Worm (Caenorhabditis elegans) whole organism, young adult: ENCODE results near the gene F59A7.2.

Experiments used
- B0019.2 ChIP-seq: fragments of 200-800 bp; sonication (Bioruptor generic); conservative IDR thresholded peaks from 2 replicates; pipeline ENCODE4 v1.3.6; 2022; ENCODE audit warnings: missing genetic modification reagents, missing genetic modification characterization, missing compliant biosample characterization
- C17E4.6 ChIP-seq: fragments of 200-800 bp; sonication (Bioruptor generic); IDR thresholded peaks from 2 replicates; pipeline ENCODE4 v1.3.6; 2022; ENCODE audit warnings: missing genetic modification reagents, missing genetic modification characterization, missing compliant biosample characterization
- F10E7.11 ChIP-seq: sonication (generic microtip); optimal IDR thresholded peaks from 2 replicates; lab custom pipeline; 2017; ENCODE audit warnings: mild to moderate bottlenecking, missing genetic modification characterization, moderate library complexity, missing compliant biosample characterization
- F22D6.2 ChIP-seq: sonication (generic microtip); optimal IDR thresholded peaks from 2 replicates; lab custom pipeline; 2016; ENCODE audit warnings: mild to moderate bottlenecking, missing genetic modification characterization, missing compliant biosample characterization
- F23B12.7 ChIP-seq: sonication (generic microtip); optimal IDR thresholded peaks from 2 replicates; lab custom pipeline; 2017; ENCODE audit warnings: missing genetic modification characterization, mild to moderate bottlenecking, missing compliant biosample characterization, antibody characterized with exemption, moderate library complexity; ENCODE audit not compliant: insufficient read depth
- F49E8.2 ChIP-seq: sonication (generic microtip); optimal IDR thresholded peaks from 3 replicates; lab custom pipeline; 2017; ENCODE audit warnings: missing genetic modification characterization, mild to moderate bottlenecking, missing compliant biosample characterization, antibody characterized with exemption, moderate library complexity; ENCODE audit not compliant: insufficient read depth
- Y67H2A.10 ChIP-seq: fragments of 200-800 bp; sonication (Bioruptor generic); conservative IDR thresholded peaks from 2 replicates; pipeline ENCODE4 v1.3.6; 2022; ENCODE audit warnings: missing genetic modification reagents, missing genetic modification characterization, missing compliant biosample characterization
- ama-1 ChIP-seq, 3 experiments: fragments of 150-350 bp in 1 of 3; sonication (generic microtip) in 2 of 3; optimal IDR thresholded peaks; 2 replicates each; lab custom pipeline; 2014 to 2018; ENCODE audit warnings: missing biosample characterization in 2 of 3, missing genetic modification characterization in 2 of 3, missing genetic modification reagents in 2 of 3
- atf-7 ChIP-seq: sonication (generic microtip); optimal IDR thresholded peaks from 2 replicates; lab custom pipeline; 2017; ENCODE audit warnings: mild to moderate bottlenecking, missing genetic modification characterization, missing compliant biosample characterization
- athp-1 ChIP-seq: sonication (generic microtip); optimal IDR thresholded peaks from 2 replicates; lab custom pipeline; 2017; ENCODE audit warnings: mild to moderate bottlenecking, missing genetic modification characterization, missing compliant biosample characterization
- attf-5 ChIP-seq: fragments of 200-800 bp; sonication (Bioruptor generic); optimal IDR thresholded peaks from 2 replicates; lab custom pipeline; 2018; ENCODE audit warnings: mild to moderate bottlenecking, missing genetic modification characterization, missing compliant biosample characterization
- bed-1 ChIP-seq: fragments of 200-800 bp; sonication (Bioruptor generic); IDR thresholded peaks from 2 replicates; pipeline ENCODE4 v1.3.6; 2022; ENCODE audit warnings: missing genetic modification reagents, missing genetic modification characterization, missing compliant biosample characterization
- bed-2 ChIP-seq: fragments of 200-800 bp; sonication (Bioruptor generic); IDR thresholded peaks from 2 replicates; pipeline ENCODE4 v1.3.6; 2022; ENCODE audit warnings: missing genetic modification reagents, missing genetic modification characterization, missing compliant biosample characterization
- cebp-1 ChIP-seq, 2 experiments: fragments of 200-800 bp in 1 of 2; sonication (Bioruptor generic) in 1 of 2; sonication (generic microtip) in 1 of 2; IDR thresholded peaks in 1 of 2; optimal IDR thresholded peaks in 1 of 2; 2 replicates each; pipeline versions ENCODE4 v1.3.6 to Lab custom; 2017 to 2022; ENCODE audit warnings: missing compliant biosample characterization in 2 of 2, missing genetic modification characterization in 2 of 2, mild to moderate bottlenecking in 1 of 2, missing genetic modification reagents in 1 of 2, moderate library complexity in 1 of 2
- ceh-91 ChIP-seq: fragments of 200-800 bp; sonication (Bioruptor generic); IDR thresholded peaks from 2 replicates; pipeline ENCODE4 v1.3.6; 2022; ENCODE audit warnings: missing genetic modification reagents, missing genetic modification characterization, missing compliant biosample characterization
- chd-7 ChIP-seq: sonication (generic microtip); optimal IDR thresholded peaks from 2 replicates; lab custom pipeline; 2016; ENCODE audit warnings: mild to moderate bottlenecking, missing genetic modification characterization, moderate library complexity, missing compliant biosample characterization
- dox-1 ChIP-seq: fragments of 200-800 bp; sonication (Bioruptor generic); IDR thresholded peaks from 2 replicates; pipeline ENCODE4 v1.3.6; 2022; ENCODE audit warnings: missing genetic modification reagents, missing genetic modification characterization, missing compliant biosample characterization
- efl-1 ChIP-seq: fragments of 150-350 bp; optimal IDR thresholded peaks from 2 replicates; lab custom pipeline; 2014; ENCODE audit warnings: missing biosample characterization, missing genetic modification reagents, missing genetic modification characterization
- egl-44 ChIP-seq: fragments of 200-800 bp; sonication (Bioruptor generic); IDR thresholded peaks from 2 replicates; pipeline ENCODE4 v1.3.6; 2022; ENCODE audit warnings: missing genetic modification reagents, missing genetic modification characterization, missing compliant biosample characterization
- him-1 ChIP-seq: sonication (generic microtip); optimal IDR thresholded peaks from 2 replicates; lab custom pipeline; 2016; ENCODE audit warnings: missing genotype, missing genetic modification reagents, missing genetic modification characterization, missing compliant biosample characterization
- hrde-1 ChIP-seq: sonication (generic microtip); optimal IDR thresholded peaks from 2 replicates; lab custom pipeline; 2016; ENCODE audit warnings: missing genetic modification characterization, mild to moderate bottlenecking, missing compliant biosample characterization, moderate library complexity, missing genotype, missing genetic modification reagents, borderline replicate concordance
- lag-1 ChIP-seq: fragments of 200-800 bp; sonication (Bioruptor generic); IDR thresholded peaks from 2 replicates; pipeline ENCODE4 v1.3.6; 2022; ENCODE audit warnings: missing genetic modification reagents, missing genetic modification characterization, missing compliant biosample characterization
- let-526 ChIP-seq: fragments of 200-800 bp; sonication (Bioruptor generic); IDR thresholded peaks from 2 replicates; pipeline ENCODE4 v1.3.6; 2022; ENCODE audit warnings: missing genetic modification reagents, missing genetic modification characterization, missing compliant biosample characterization
- lin-26 ChIP-seq: fragments of 200-800 bp; sonication (Bioruptor generic); IDR thresholded peaks from 2 replicates; pipeline ENCODE4 v1.3.6; 2022; ENCODE audit warnings: missing genetic modification reagents, missing genetic modification characterization, missing compliant biosample characterization
- lin-40 ChIP-seq: sonication (generic microtip); optimal IDR thresholded peaks from 2 replicates; lab custom pipeline; 2016; ENCODE audit warnings: missing genetic modification characterization, mild to moderate bottlenecking, missing compliant biosample characterization, missing genotype, missing genetic modification reagents
- lir-1 ChIP-seq: fragments of 200-800 bp; sonication (Bioruptor generic); conservative IDR thresholded peaks from 2 replicates; pipeline ENCODE4 v1.3.6; 2022; ENCODE audit warnings: missing genetic modification reagents, missing genetic modification characterization, missing compliant biosample characterization
- madf-10 ChIP-seq: sonication (generic microtip); optimal IDR thresholded peaks from 2 replicates; lab custom pipeline; 2016; ENCODE audit warnings: mild to moderate bottlenecking, missing genetic modification characterization, missing compliant biosample characterization
- madf-8 ChIP-seq: fragments of 200-800 bp; sonication (Bioruptor generic); conservative IDR thresholded peaks from 2 replicates; pipeline ENCODE4 v1.3.6; 2022; ENCODE audit warnings: missing genetic modification reagents, missing genetic modification characterization, missing compliant biosample characterization
- mes-4 ChIP-seq: sonication (generic microtip); optimal IDR thresholded peaks from 2 replicates; lab custom pipeline; 2016; ENCODE audit warnings: missing genotype, missing genetic modification characterization, missing compliant biosample characterization
- mxl-1 ChIP-seq: sonication (generic microtip); optimal IDR thresholded peaks from 2 replicates; lab custom pipeline; 2016; ENCODE audit warnings: missing genetic modification characterization, missing compliant biosample characterization
- nfyb-1 ChIP-seq: fragments of 200-800 bp; sonication (Bioruptor generic); IDR thresholded peaks from 2 replicates; pipeline ENCODE4 v1.3.6; 2022; ENCODE audit warnings: missing genetic modification reagents, missing genetic modification characterization, missing compliant biosample characterization
- nhr-27 ChIP-seq: fragments of 200-800 bp; sonication (Bioruptor generic); optimal IDR thresholded peaks from 2 replicates; lab custom pipeline; 2018; ENCODE audit warnings: mild to moderate bottlenecking, missing genetic modification characterization, moderate library complexity, missing compliant biosample characterization
- nhr-80 ChIP-seq: sonication (generic microtip); optimal IDR thresholded peaks from 2 replicates; lab custom pipeline; 2016; ENCODE audit warnings: missing genetic modification characterization, missing compliant biosample characterization
- pha-4 ChIP-seq: fragments of 150-350 bp; sonication (generic microtip); optimal IDR thresholded peaks from 2 replicates; lab custom pipeline; 2014; ENCODE audit warnings: missing biosample characterization, missing genetic modification reagents, missing genetic modification characterization
- snpc-4 ChIP-seq, 5 experiments: fragments of 150-350 bp in 1 of 5; sonication (generic microtip) in 4 of 5; optimal IDR thresholded peaks; 2 replicates each; lab custom pipeline; 2014 to 2018; ENCODE audit warnings: missing genetic modification characterization in 5 of 5, missing biosample characterization in 3 of 5, antibody characterized with exemption in 2 of 5, mild to moderate bottlenecking in 2 of 5, missing compliant biosample characterization in 2 of 5, missing genotype in 2 of 5, moderate library complexity in 2 of 5, missing genetic modification reagents in 1 of 5
- somi-1 ChIP-seq: fragments of 200-800 bp; sonication (Bioruptor generic); optimal IDR thresholded peaks from 2 replicates; lab custom pipeline; 2018; ENCODE audit warnings: mild to moderate bottlenecking, missing genetic modification characterization, missing compliant biosample characterization
- ztf-26 ChIP-seq: sonication (generic microtip); optimal IDR thresholded peaks from 2 replicates; lab custom pipeline; 2017; ENCODE audit warnings: missing genetic modification characterization, missing compliant biosample characterization

F59A7.2 gene

ce11 chrV:2016428-2016827, at the start of gene F59A7.2:
TSS of gene F59A7.2 (minus strand) at chrV:2016528.
- TF ChIP-seq him-1 (tag; lab: Kevin White, UChicago), result no peak
- no peak for TF ChIP-seq B0019.2 (GFP tag; lab: Robert Waterston, UW)

ce11 chrV:2057324-2057723, 41.0 kb upstream of the F59A7.2 start, which contains the start of gene comt-3:
TSS of gene comt-3 (plus strand) at chrV:2057537.
- TF ChIP-seq F22D6.2 (tag; lab: Kevin White, UChicago) (no peak), athp-1 (tag; lab: Kevin White, UChicago) (no peak), ama-1 (optimal IDR thresholded peaks at IDR 0.05; lab: Kevin White, UChicago) (no peak), ama-1 (GFP tag; optimal IDR thresholded peaks at IDR 0.05; lab: Kevin White, UChicago) (no peak), him-1 (tag; lab: Kevin White, UChicago) (no peak), somi-1 (GFP tag; lab: Kevin White, UChicago) (no peak), lir-1 (GFP tag; lab: Robert Waterston, UW) (no peak), nhr-27 (tag; lab: Kevin White, UChicago) (no peak), cebp-1 (GFP tag; IDR thresholded peaks at IDR 0.05; lab: Robert Waterston, UW) (peak; percentile 79; the same call in 1 of the 2 replicates), cebp-1 (tag; optimal IDR thresholded peaks at IDR 0.05; lab: Kevin White, UChicago) (peak; percentile 89)

ce11 chrV:2055765-2056504, 39.6 kb upstream of the F59A7.2 start:
- TF ChIP-seq cebp-1 (GFP tag; IDR thresholded peaks at IDR 0.05; lab: Robert Waterston, UW) (no peak; the same call in 1 of the 2 replicates), cebp-1 (tag; optimal IDR thresholded peaks at IDR 0.05; lab: Kevin White, UChicago) (peak; percentile 61), nhr-80 (tag; lab: Kevin White, UChicago) (peak; percentile 60), lin-26 (GFP tag; lab: Robert Waterston, UW) (no peak)

ce11 chrV:2054254-2054653, 37.9 kb upstream of the F59A7.2 start:
- no peak for TF ChIP-seq ceh-91 (GFP tag; lab: Robert Waterston, UW)
- TF ChIP-seq madf-10, result no peak
- TF ChIP-seq hrde-1 (tag; lab: Kevin White, UChicago), result no peak
- no peak for TF ChIP-seq pha-4 (tag; lab: Kevin White, UChicago)
- TF ChIP-seq lag-1 (GFP tag; lab: Robert Waterston, UW), result no peak
- TF ChIP-seq chd-7, result no peak
- TF ChIP-seq F23B12.7, result no peak
- no peak for TF ChIP-seq snpc-4 (GFP tag; optimal IDR thresholded peaks at IDR 0.05; lab: Kevin White, UChicago)
- no peak for TF ChIP-seq snpc-4 (tag; optimal IDR thresholded peaks at IDR 0.05; lab: Kevin White, UChicago)
- no peak for TF ChIP-seq let-526 (GFP tag; lab: Robert Waterston, UW)

ce11 chrV:2053509-2053908, 37.2 kb upstream of the F59A7.2 start, which contains the start of gene comt-5:
TSS of gene comt-5 (minus strand) at chrV:2053609.
- TF ChIP-seq bed-1 (GFP tag; lab: Robert Waterston, UW) (no peak), bed-2 (GFP tag; lab: Robert Waterston, UW) (no peak), F10E7.11 (tag; lab: Kevin White, UChicago) (no peak), Y67H2A.10 (GFP tag; lab: Robert Waterston, UW) (no peak), dox-1 (no peak), efl-1 (GFP tag; lab: Kevin White, UChicago) (no peak), somi-1 (GFP tag; lab: Kevin White, UChicago) (no peak), mes-4 (tag; lab: Kevin White, UChicago) (no peak), mxl-1 (tag; lab: Kevin White, UChicago) (no peak), let-526 (GFP tag; lab: Robert Waterston, UW) (no peak), ztf-26 (tag; lab: Kevin White, UChicago) (no peak), lin-40 (tag; lab: Kevin White, UChicago) (no peak), atf-7 (no peak), attf-5 (no peak), C17E4.6 (no peak), nfyb-1 (no peak), madf-8 (GFP tag; lab: Robert Waterston, UW) (no peak), egl-44 (GFP tag; lab: Robert Waterston, UW) (no peak), F49E8.2 (no peak)
